Fruit fly (Drosophila melanogaster): ENCODE data around the gene CG9281.

DNA sequence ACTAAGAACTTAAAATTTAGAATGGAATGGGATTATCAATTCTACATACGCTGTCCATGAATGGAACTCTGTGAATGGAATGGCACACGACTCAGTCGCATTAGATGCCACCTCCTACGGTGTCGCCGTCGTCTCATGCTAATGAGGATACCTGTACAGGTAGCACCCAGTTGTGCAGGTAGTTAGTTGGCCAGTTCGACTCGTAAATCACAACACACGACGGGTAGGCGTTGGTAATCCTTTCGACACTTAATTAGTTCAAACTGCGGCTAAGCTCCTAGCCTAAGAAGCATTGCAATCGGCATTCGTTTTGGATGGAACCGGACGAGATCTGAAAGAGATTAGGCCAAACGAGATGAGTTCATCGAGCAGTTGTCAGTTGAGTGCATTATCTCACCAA, 25.9 kb downstream of the CG9281 start:
- no peak for TF ChIP-seq crol (GFP tag; IDR thresholded peaks at IDR 0.05)
- TF ChIP-seq hkb (optimal IDR thresholded peaks at IDR 0.05), result no peak
- TF ChIP-seq hkb (GFP tag; IDR thresholded peaks at IDR 0.05), result no peak
- no peak for TF ChIP-seq CG2120 (GFP tag; optimal IDR thresholded peaks at IDR 0.05)
- TF ChIP-seq bowl (GFP tag; IDR thresholded peaks at IDR 0.05), result no peak
- no peak for TF ChIP-seq slou (GFP tag; optimal IDR thresholded peaks at IDR 0.05)
- no peak for TF ChIP-seq Trl (optimal IDR thresholded peaks at IDR 0.05)
- TF ChIP-seq Trl (GFP tag; optimal IDR thresholded peaks at IDR 0.05), result no peak
- no peak for TF ChIP-seq CG43689 (GFP tag; IDR thresholded peaks at IDR 0.05)
- TF ChIP-seq bsh (GFP tag; optimal IDR thresholded peaks at IDR 0.05), result no peak
- no peak for TF ChIP-seq wor (GFP tag; IDR thresholded peaks at IDR 0.05)
- no peak for TF ChIP-seq pros (GFP tag; optimal IDR thresholded peaks at IDR 0.05)
- no peak for TF ChIP-seq aop (GFP tag; IDR thresholded peaks at IDR 0.05)

Data from whole organism, embryonic.